Fruit fly (Drosophila melanogaster) whole organism, embryonic: Measurements from ENCODE around the gene tok.

ENCODE experiments used
- Atf6 ChIP-seq: fragments of 200-800 bp; sonication (Bioruptor generic); IDR thresholded peaks from 2 replicates; pipeline ENCODE4 v1.3.6; 2022; ENCODE audit warnings: missing biosample characterization, missing genetic modification characterization
- CG10209 ChIP-seq: fragments of 200-800 bp; sonication (Bioruptor generic); optimal IDR thresholded peaks from 3 replicates; lab custom pipeline; 2017; ENCODE audit warnings: missing biosample characterization, mild to moderate bottlenecking, missing genetic modification characterization, missing genetic modification reagents
- CG11560 ChIP-seq: fragments of 200-800 bp; sonication (Bioruptor generic); IDR thresholded peaks from 3 replicates; pipeline ENCODE4 v1.3.6; 2022; ENCODE audit warnings: missing biosample characterization, missing genetic modification characterization
- CG15073 ChIP-seq: fragments of 200-800 bp; sonication (Bioruptor generic); optimal IDR thresholded peaks from 2 replicates; lab custom pipeline; 2016; ENCODE audit warnings: missing biosample characterization, missing genetic modification characterization
- CG1529 ChIP-seq: fragments of 200-800 bp; sonication (Bioruptor generic); optimal IDR thresholded peaks from 3 replicates; lab custom pipeline; 2018; ENCODE audit warnings: missing biosample characterization, missing genetic modification characterization
- CG1602 ChIP-seq: fragments of 200-800 bp; sonication (Bioruptor generic); optimal IDR thresholded peaks from 3 replicates; lab custom pipeline; 2016; ENCODE audit warnings: missing biosample characterization, missing genetic modification characterization
- CG1603 ChIP-seq: fragments of 200-800 bp; sonication (Bioruptor generic); optimal IDR thresholded peaks from 2 replicates; lab custom pipeline; 2019; ENCODE audit warnings: missing biosample characterization, mild to moderate bottlenecking, missing genetic modification characterization, moderate library complexity
- CG2120 ChIP-seq: fragments of 200-800 bp; sonication (Bioruptor generic); optimal IDR thresholded peaks from 3 replicates; lab custom pipeline; 2016; ENCODE audit warnings: missing biosample characterization, missing genetic modification characterization
- CG2202 ChIP-seq: fragments of 200-800 bp; sonication (Bioruptor generic); optimal IDR thresholded peaks from 2 replicates; lab custom pipeline; 2018; ENCODE audit warnings: missing biosample characterization, mild to moderate bottlenecking, missing genetic modification characterization
- CG2678 ChIP-seq: fragments of 200-800 bp; sonication (Bioruptor generic); optimal IDR thresholded peaks from 3 replicates; lab custom pipeline; 2019; ENCODE audit warnings: missing biosample characterization, mild to moderate bottlenecking, missing genetic modification characterization, moderate library complexity
- CG2712 ChIP-seq: fragments of 200-800 bp; optimal IDR thresholded peaks from 3 replicates; lab custom pipeline; 2019; ENCODE audit warnings: missing biosample characterization, mild to moderate bottlenecking, missing genetic modification characterization, moderate library complexity
- CG2889 ChIP-seq: fragments of 200-800 bp; sonication (Bioruptor generic); IDR thresholded peaks from 3 replicates; pipeline ENCODE4 v1.3.6; 2022; ENCODE audit warnings: missing biosample characterization, missing genetic modification characterization
- CG31224 ChIP-seq: fragments of 200-800 bp; sonication (Bioruptor generic); IDR thresholded peaks from 2 replicates; pipeline ENCODE4 v1.3.6; 2022; ENCODE audit warnings: missing biosample characterization, missing genetic modification characterization
- CG33557 ChIP-seq: fragments of 200-800 bp; sonication (Bioruptor generic); optimal IDR thresholded peaks from 2 replicates; lab custom pipeline; 2019; ENCODE audit warnings: missing biosample characterization, mild to moderate bottlenecking, missing genetic modification characterization, moderate library complexity
- CG34224 ChIP-seq: fragments of 200-800 bp; sonication (Bioruptor generic); IDR thresholded peaks from 3 replicates; pipeline ENCODE4 v1.3.6; 2022; ENCODE audit warnings: missing biosample characterization, missing genetic modification characterization; ENCODE audit not compliant: partially characterized antibody
- CG34376 ChIP-seq: fragments of 200-800 bp; sonication (Bioruptor generic); optimal IDR thresholded peaks from 2 replicates; lab custom pipeline; 2018; ENCODE audit warnings: missing biosample characterization, mild to moderate bottlenecking, missing genetic modification characterization
- CG34422 ChIP-seq: fragments of 200-800 bp; sonication (Bioruptor generic); IDR thresholded peaks from 3 replicates; pipeline ENCODE4 v1.3.6; 2022; ENCODE audit warnings: missing biosample characterization, missing genetic modification characterization
- CG3847 ChIP-seq: fragments of 200-800 bp; sonication (Bioruptor generic); IDR thresholded peaks from 2 replicates; pipeline ENCODE4 v1.3.6; 2022; ENCODE audit warnings: missing biosample characterization, missing genetic modification characterization
- CG7745 ChIP-seq: fragments of 200-800 bp; sonication (Bioruptor generic); optimal IDR thresholded peaks from 2 replicates; lab custom pipeline; 2018; ENCODE audit warnings: missing biosample characterization, mild to moderate bottlenecking, missing genetic modification characterization, moderate library complexity
- CG7839 ChIP-seq: fragments of 200-800 bp; sonication (Bioruptor generic); optimal IDR thresholded peaks from 3 replicates; lab custom pipeline; 2018; ENCODE audit warnings: missing biosample characterization, mild to moderate bottlenecking, missing genetic modification characterization, moderate library complexity
- CG8388 ChIP-seq: fragments of 200-800 bp; sonication (Bioruptor generic); optimal IDR thresholded peaks from 2 replicates; lab custom pipeline; 2019; ENCODE audit warnings: missing biosample characterization, mild to moderate bottlenecking, missing genetic modification characterization, moderate library complexity
- CTCF ChIP-seq: fragments of 200-800 bp; sonication (Bioruptor generic); optimal IDR thresholded peaks from 2 replicates; lab custom pipeline; 2017; ENCODE audit warnings: missing biosample characterization, mild to moderate bottlenecking, missing genetic modification characterization, moderate library complexity
- Drgx ChIP-seq: fragments of 200-800 bp; sonication (Bioruptor generic); IDR thresholded peaks from 2 replicates; pipeline ENCODE4 v1.3.6; 2022; ENCODE audit warnings: missing biosample characterization, missing genetic modification characterization
- Elba2 ChIP-seq: fragments of 200-800 bp; sonication (Bioruptor generic); optimal IDR thresholded peaks from 3 replicates; lab custom pipeline; 2016; ENCODE audit warnings: missing biosample characterization, missing genetic modification characterization
- Ets65A ChIP-seq: fragments of 200-800 bp; sonication (Bioruptor generic); peaks from one replicate; lab custom pipeline; 2016; ENCODE audit warnings: missing biosample characterization, missing genetic modification characterization
- Fer1 ChIP-seq: fragments of 200-800 bp; sonication (Bioruptor generic); optimal IDR thresholded peaks from 2 replicates; lab custom pipeline; 2017; ENCODE audit warnings: missing biosample characterization, mild to moderate bottlenecking, missing genetic modification characterization
- HmgD ChIP-seq: fragments of 200-800 bp; sonication (Bioruptor generic); optimal IDR thresholded peaks from 3 replicates; lab custom pipeline; 2016; ENCODE audit warnings: missing biosample characterization, missing genetic modification characterization
- Mes4 ChIP-seq: fragments of 200-800 bp; sonication (Bioruptor generic); optimal IDR thresholded peaks from 2 replicates; lab custom pipeline; 2016; ENCODE audit warnings: missing biosample characterization, missing genetic modification characterization
- Oli ChIP-seq: fragments of 200-800 bp; sonication (Bioruptor generic); optimal IDR thresholded peaks from 2 replicates; lab custom pipeline; 2018; ENCODE audit warnings: missing biosample characterization, mild to moderate bottlenecking, missing genetic modification characterization, moderate library complexity
- bsh ChIP-seq, 2 experiments: fragments of 200-800 bp; sonication (Bioruptor generic); optimal IDR thresholded peaks; 2 replicates each; lab custom pipeline; 2017 to 2018; ENCODE audit warnings: mild to moderate bottlenecking in 2 of 2, missing biosample characterization in 2 of 2, missing genetic modification characterization in 2 of 2, moderate library complexity in 1 of 2
- gcm2 ChIP-seq: fragments of 200-800 bp; sonication (Bioruptor generic); optimal IDR thresholded peaks from 2 replicates; lab custom pipeline; 2016; ENCODE audit warnings: missing biosample characterization, missing genetic modification characterization
- jumu ChIP-seq: fragments of 200-800 bp; sonication (Bioruptor generic); optimal IDR thresholded peaks from 3 replicates; lab custom pipeline; 2016; ENCODE audit warnings: missing biosample characterization, missing genetic modification characterization
- knrl ChIP-seq: fragments of 200-800 bp; sonication (Bioruptor generic); IDR thresholded peaks from 3 replicates; pipeline ENCODE4 v1.3.6; 2022; ENCODE audit warnings: missing biosample characterization, missing genetic modification characterization; ENCODE audit not compliant: partially characterized antibody
- nmo ChIP-seq: fragments of 200-800 bp; sonication (Bioruptor generic); optimal IDR thresholded peaks from 2 replicates; lab custom pipeline; 2018; ENCODE audit warnings: missing biosample characterization, mild to moderate bottlenecking, missing genetic modification characterization, moderate library complexity
- onecut ChIP-seq: fragments of 200-800 bp; sonication (Bioruptor generic); IDR thresholded peaks from 2 replicates; pipeline ENCODE4 v1.3.6; 2022; ENCODE audit warnings: missing biosample characterization, missing genetic modification characterization
- org-1 ChIP-seq: fragments of 200-800 bp; sonication (Bioruptor generic); optimal IDR thresholded peaks from 2 replicates; lab custom pipeline; 2017; ENCODE audit warnings: missing biosample characterization, missing genetic modification characterization
- p53 ChIP-seq: fragments of 200-800 bp; sonication (Bioruptor generic); optimal IDR thresholded peaks from 2 replicates; lab custom pipeline; 2016; ENCODE audit warnings: missing biosample characterization, missing genetic modification characterization
- pho ChIP-seq: fragments of 200-800 bp; sonication (Bioruptor generic); optimal IDR thresholded peaks from 2 replicates; lab custom pipeline; 2016; ENCODE audit warnings: missing biosample characterization, missing genetic modification characterization
- pnt ChIP-seq: fragments of 200-800 bp; sonication (Bioruptor generic); optimal IDR thresholded peaks from 3 replicates; lab custom pipeline; 2016; ENCODE audit warnings: missing biosample characterization, missing genetic modification characterization
- psq ChIP-seq: fragments of 200-800 bp; sonication (Bioruptor generic); optimal IDR thresholded peaks from 2 replicates; lab custom pipeline; 2017; ENCODE audit warnings: missing biosample characterization, missing genetic modification characterization
- ro ChIP-seq: fragments of 200-800 bp; sonication (Bioruptor generic); IDR thresholded peaks from 2 replicates; pipeline ENCODE4 v1.3.6; 2022; ENCODE audit warnings: missing biosample characterization, missing genetic modification characterization
- sisA ChIP-seq: fragments of 200-800 bp; sonication (Bioruptor generic); IDR thresholded peaks from 2 replicates; pipeline ENCODE4 v1.3.6; 2022; ENCODE audit warnings: missing biosample characterization, missing genetic modification characterization
- slou ChIP-seq: fragments of 200-800 bp; sonication (Bioruptor generic); optimal IDR thresholded peaks from 3 replicates; lab custom pipeline; 2016; ENCODE audit warnings: missing biosample characterization, missing genetic modification characterization
- slp2 ChIP-seq: fragments of 200-800 bp; sonication (Bioruptor generic); optimal IDR thresholded peaks from 2 replicates; lab custom pipeline; 2016; ENCODE audit warnings: missing biosample characterization, missing genetic modification characterization
- sr ChIP-seq: fragments of 200-800 bp; sonication (Bioruptor generic); IDR thresholded peaks from 3 replicates; pipeline ENCODE4 v1.3.6; 2022; ENCODE audit warnings: missing biosample characterization, missing genetic modification characterization
- twi ChIP-seq: fragments of 200-800 bp; optimal IDR thresholded peaks from 2 replicates; lab custom pipeline; 2019; ENCODE audit warnings: missing biosample characterization, mild to moderate bottlenecking, missing genetic modification characterization, moderate library complexity
- tx ChIP-seq: fragments of 200-800 bp; sonication (Bioruptor generic); optimal IDR thresholded peaks from 2 replicates; lab custom pipeline; 2016; ENCODE audit warnings: missing biosample characterization, missing genetic modification characterization
- zfh2 ChIP-seq: fragments of 200-800 bp; sonication (Bioruptor generic); optimal IDR thresholded peaks from 2 replicates; lab custom pipeline; 2016; ENCODE audit warnings: missing biosample characterization, missing genetic modification characterization

The tok gene

DNA sequence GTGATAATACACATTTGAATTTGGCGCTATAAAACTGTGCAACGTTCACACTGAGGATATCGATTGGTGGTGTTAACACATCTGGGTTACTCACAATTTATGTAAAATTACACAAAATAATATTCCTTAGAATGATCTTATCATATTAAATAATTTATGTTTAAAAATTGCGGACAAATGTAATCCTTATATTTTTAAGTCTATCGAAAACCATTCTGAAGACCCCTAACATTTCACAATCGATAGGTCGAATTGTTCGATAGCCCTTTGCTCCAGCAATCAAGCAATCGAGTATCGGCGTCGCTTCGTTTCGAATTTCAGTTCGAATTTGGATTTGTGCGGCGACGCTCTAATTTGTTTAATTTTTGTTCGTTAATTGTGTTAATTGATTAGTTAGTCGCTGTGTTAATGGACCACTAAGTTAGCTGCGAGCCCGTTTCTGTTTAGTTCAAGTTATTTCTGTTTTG, 34.1 kb downstream of the tok start, which contains the start of gene asp (continued):
- TF ChIP-seq knrl (GFP tag; lab: Robert Waterston, UW): peak; percentile 82
- no peak for TF ChIP-seq jumu
- no peak for TF ChIP-seq zfh2 (GFP tag; lab: Kevin White, UChicago)
- TF ChIP-seq CG3847 (GFP tag; lab: Robert Waterston, UW): peak; percentile 39; the same call in 1 of the 2 replicates
- no peak for TF ChIP-seq CG2889 (GFP tag; lab: Robert Waterston, UW)
- no peak for TF ChIP-seq CG1603
- peak; percentile 73; the same call in 2 of the 3 replicates for TF ChIP-seq CG11560 (tag; lab: Robert Waterston, UW)
- TF ChIP-seq CG33557 (GFP tag; lab: Kevin White, UChicago): no peak
- no peak for TF ChIP-seq CG1602 (GFP tag; lab: Kevin White, UChicago)
- TF ChIP-seq slp2: no peak
- no peak for TF ChIP-seq org-1 (GFP tag; lab: Kevin White, UChicago)
- TF ChIP-seq CG34224 (GFP tag; lab: Robert Waterston, UW): peak; percentile 86
- no peak for TF ChIP-seq CG2120 (GFP tag; lab: Kevin White, UChicago)
- no peak for TF ChIP-seq psq (GFP tag; lab: Kevin White, UChicago)
- no peak for TF ChIP-seq CG34376 (GFP tag; lab: Kevin White, UChicago)
- TF ChIP-seq p53: no peak
- no peak for TF ChIP-seq CG7839 (tag; lab: Kevin White, UChicago)
- no peak for TF ChIP-seq pnt (GFP tag; lab: Kevin White, UChicago)
- no peak for TF ChIP-seq HmgD (GFP tag; lab: Kevin White, UChicago)
- TF ChIP-seq pho: no peak
- TF ChIP-seq sisA (GFP tag; lab: Robert Waterston, UW): no peak
- TF ChIP-seq ro (GFP tag; lab: Robert Waterston, UW): no peak
- no peak for TF ChIP-seq gcm2
- no peak for TF ChIP-seq CG8388
- TF ChIP-seq CG10209 (GFP tag; lab: Kevin White, UChicago): no peak
- no peak for TF ChIP-seq CG7745 (tag; lab: Kevin White, UChicago)
- TF ChIP-seq CG31224 (GFP tag; lab: Robert Waterston, UW): no peak
- TF ChIP-seq tx (GFP tag; lab: Kevin White, UChicago): no peak
- TF ChIP-seq CTCF (GFP tag; lab: Kevin White, UChicago): no peak

- TF ChIP-seq CG2678 (tag; lab: Kevin White, UChicago) (no peak), slou (GFP tag; lab: Kevin White, UChicago) (no peak), Ets65A (peak; percentile 43)
- TF ChIP-seq, all 482 proteins: peak for 1
Measured at dm6 chr3R:24764971-24765370, 45.5 kb downstream of the tok start, which contains the start of gene AstA. Gene AstA (minus strand): TSS chr3R:24765071.

DNA sequence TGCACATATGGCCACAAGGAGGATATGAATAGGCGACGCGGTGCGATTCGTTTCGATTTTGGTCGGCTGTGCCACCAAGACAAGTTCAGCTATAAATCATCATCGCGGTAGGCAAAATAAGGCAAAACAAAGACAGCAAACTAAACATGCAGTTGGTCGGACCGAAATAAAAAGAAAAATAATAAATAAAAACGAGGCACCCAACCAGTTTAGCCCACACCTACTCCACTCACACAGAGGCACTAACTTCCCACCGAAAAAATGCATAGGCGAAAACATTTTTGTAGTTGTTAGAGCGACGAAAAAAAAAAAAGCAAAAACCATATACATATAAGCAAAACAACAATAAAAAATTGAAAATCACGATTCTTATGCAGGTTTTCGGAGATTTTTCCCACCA, 47.2 kb downstream of the tok start:
- no peak for TF ChIP-seq CG34422 (GFP tag; lab: Robert Waterston, UW)
- 0 out of 3 replicates have a peak, but pooled peaks have one; percentile 28 for TF ChIP-seq sr (GFP tag; lab: Robert Waterston, UW)
- no peak for TF ChIP-seq CG1603
- peak; percentile 47; the same call in 1 of the 2 replicates for TF ChIP-seq Drgx
- TF ChIP-seq Mes4 (GFP tag; lab: Kevin White, UChicago): no peak

dm6 chr3R:24767667-24768340, 48.3 kb downstream of the tok start:
- TF ChIP-seq CG1529 (GFP tag; lab: Kevin White, UChicago) (peak; percentile 6), Fer1 (GFP tag; lab: Kevin White, UChicago) (no peak), CG2202 (tag; lab: Kevin White, UChicago) (peak; percentile 56), onecut (GFP tag; lab: Robert Waterston, UW) (peak; percentile 55), Oli (peak; percentile 8), Elba2 (no peak), Atf6 (no peak), twi (tag; lab: Kevin White, UChicago) (peak; percentile 12), CG2712 (tag; lab: Kevin White, UChicago) (peak; percentile 52), bsh (GFP tag; optimal IDR thresholded peaks at IDR 0.05; lab: Kevin White, UChicago) (peak in 1 of 2 experiments; percentile 59), nmo (GFP tag; lab: Kevin White, UChicago) (peak; percentile 3), CG15073 (GFP tag; lab: Kevin White, UChicago) (no peak)
